Worm (Caenorhabditis elegans) whole organism, L1 larva: ENCODE data around the gene C36H8.1.

Experiments used
- blmp-1 ChIP-seq: fragments of 150-350 bp; optimal IDR thresholded peaks from 2 replicates; lab custom pipeline; 2014; ENCODE audit warnings: missing biosample characterization, missing genetic modification characterization
- ceh-63 ChIP-seq: fragments of 200-800 bp; sonication (Bioruptor generic); optimal IDR thresholded peaks from 2 replicates; lab custom pipeline; 2018; ENCODE audit warnings: mild to moderate bottlenecking, missing genetic modification characterization, missing compliant biosample characterization
- efl-1 ChIP-seq, 4 experiments: fragments of 150-350 bp; optimal IDR thresholded peaks in 3 of 4; peaks in 1 of 4; 1 replicate in 1 of 4; 2 replicates in 3 of 4; lab custom pipeline; 2014; ENCODE audit warnings: missing biosample characterization in 2 of 4, missing genetic modification characterization in 2 of 4, missing genetic modification reagents in 2 of 4
- egl-27 ChIP-seq, 2 experiments: fragments of 150-350 bp in 1 of 2; sonication (generic microtip); optimal IDR thresholded peaks; 3 replicates each; lab custom pipeline; 2017 to 2018; ENCODE audit warnings: missing biosample characterization in 2 of 2, missing genetic modification characterization in 2 of 2, missing genetic modification reagents in 2 of 2
- fkh-10 ChIP-seq: sonication (generic microtip); optimal IDR thresholded peaks from 2 replicates; lab custom pipeline; 2017; ENCODE audit warnings: missing biosample characterization, missing genetic modification reagents, missing genetic modification characterization
- nhr-28 ChIP-seq: fragments of 150-350 bp; optimal IDR thresholded peaks from 2 replicates; lab custom pipeline; 2014; ENCODE audit warnings: missing biosample characterization, missing genetic modification characterization
- pqm-1 ChIP-seq: sonication (generic microtip); optimal IDR thresholded peaks from 3 replicates; lab custom pipeline; 2017; ENCODE audit warnings: missing biosample characterization, missing genetic modification characterization
- tlp-1 ChIP-seq: fragments of 150-350 bp; optimal IDR thresholded peaks from 2 replicates; lab custom pipeline; 2014; ENCODE audit warnings: missing biosample characterization, missing genetic modification characterization
- vab-15 ChIP-seq: sonication (generic microtip); optimal IDR thresholded peaks from 2 replicates; lab custom pipeline; 2017; ENCODE audit warnings: missing genotype, mild to moderate bottlenecking, missing genetic modification characterization, missing compliant biosample characterization

- TF ChIP-seq tlp-1 (tag; lab: Kevin White, UChicago): no peak
- TF ChIP-seq efl-1 (optimal IDR thresholded peaks at IDR 0.05; lab: Kevin White, UChicago): peak; percentile 100
- TF ChIP-seq efl-1 (GFP tag; optimal IDR thresholded peaks at IDR 0.05 in 1 of 2; lab: Kevin White, UChicago): peak; percentile 100
- TF ChIP-seq pqm-1 (tag; lab: Kevin White, UChicago): no peak
- peak; percentile 86 for TF ChIP-seq blmp-1 (tag; lab: Kevin White, UChicago)
- peak in 1 of 2 experiments; percentile 47 for TF ChIP-seq egl-27 (tag; optimal IDR thresholded peaks at IDR 0.05; lab: Kevin White, UChicago)
- peak; percentile 52 for TF ChIP-seq fkh-10 (GFP tag; lab: Kevin White, UChicago)
- TF ChIP-seq ceh-63 (GFP tag; lab: Kevin White, UChicago): no peak
- TF ChIP-seq nhr-28 (tag; lab: Kevin White, UChicago): no peak
- peak; percentile 66 for TF ChIP-seq vab-15 (tag; lab: Kevin White, UChicago)
These were observed 20.0 kb downstream of the C36H8.1 start, which contains the start of the genes T23F6.3 and rbd-1 for ce11 chrIV:12724641-12725040.
